Fruit fly (Drosophila melanogaster) whole organism, pupa: ENCODE measurements around the gene Hsp67Ba.

ENCODE experiments used
- CG12605 ChIP-seq: fragments of 200-800 bp; sonication (Bioruptor generic); IDR thresholded peaks from 2 replicates; pipeline ENCODE4 v1.3.6; 2022; ENCODE audit warnings: missing biosample characterization, missing genetic modification characterization
- CG13204 ChIP-seq: fragments of 200-800 bp; sonication (Bioruptor generic); optimal IDR thresholded peaks from 2 replicates; lab custom pipeline; 2018; ENCODE audit warnings: missing biosample characterization, mild to moderate bottlenecking, missing genetic modification characterization, moderate library complexity
- CG14655 ChIP-seq: fragments of 200-800 bp; sonication (Bioruptor generic); optimal IDR thresholded peaks from 3 replicates; lab custom pipeline; 2017; ENCODE audit warnings: mild to moderate bottlenecking, missing biosample characterization, missing genetic modification reagents, missing genetic modification characterization
- CG15710 ChIP-seq: fragments of 200-800 bp; sonication (Bioruptor generic); optimal IDR thresholded peaks from 2 replicates; lab custom pipeline; 2018; ENCODE audit warnings: missing biosample characterization, mild to moderate bottlenecking, missing genetic modification characterization, moderate library complexity
- CG17806 ChIP-seq: fragments of 200-800 bp; sonication (Bioruptor generic); optimal IDR thresholded peaks from 2 replicates; lab custom pipeline; 2018; ENCODE audit warnings: missing biosample characterization, mild to moderate bottlenecking, missing genetic modification characterization, moderate library complexity
- CG32121 ChIP-seq: fragments of 200-800 bp; sonication (Bioruptor generic); IDR thresholded peaks from 2 replicates; pipeline ENCODE4 v1.3.6; 2022; ENCODE audit warnings: missing biosample characterization, missing genetic modification characterization
- CG34367 ChIP-seq: fragments of 200-800 bp; sonication (Bioruptor generic); optimal IDR thresholded peaks from 2 replicates; lab custom pipeline; 2018; ENCODE audit warnings: missing biosample characterization, mild to moderate bottlenecking, missing genetic modification characterization
- CG8159 ChIP-seq: fragments of 200-800 bp; sonication (Bioruptor generic); optimal IDR thresholded peaks from 3 replicates; lab custom pipeline; 2018; ENCODE audit warnings: missing biosample characterization, mild to moderate bottlenecking, missing genetic modification characterization, moderate library complexity
- CG8301 ChIP-seq: fragments of 200-800 bp; sonication (Bioruptor generic); optimal IDR thresholded peaks from 2 replicates; lab custom pipeline; 2018; ENCODE audit warnings: missing biosample characterization, mild to moderate bottlenecking, missing genetic modification characterization
- D1 ChIP-seq: fragments of 200-800 bp; sonication (Bioruptor generic); optimal IDR thresholded peaks from 2 replicates; lab custom pipeline; 2018; ENCODE audit warnings: missing biosample characterization, mild to moderate bottlenecking, missing genetic modification characterization, moderate library complexity
- EcR ChIP-seq: fragments of 200-800 bp; sonication (Bioruptor generic); optimal IDR thresholded peaks from 3 replicates; lab custom pipeline; 2019; ENCODE audit warnings: missing biosample characterization, missing genetic modification characterization, mild to moderate bottlenecking, moderate library complexity, missing genetic modification reagents
- Pif1B ChIP-seq: fragments of 200-800 bp; sonication (Bioruptor generic); optimal IDR thresholded peaks from 3 replicates; lab custom pipeline; 2016; ENCODE audit warnings: missing biosample characterization, missing genetic modification characterization
- gl ChIP-seq: fragments of 200-800 bp; sonication (Bioruptor generic); optimal IDR thresholded peaks from 2 replicates; lab custom pipeline; 2018; ENCODE audit warnings: missing biosample characterization, mild to moderate bottlenecking, missing genetic modification characterization
- rn ChIP-seq: fragments of 200-800 bp; sonication (Bioruptor generic); IDR thresholded peaks from 2 replicates; pipeline ENCODE4 v1.3.6; 2022; ENCODE audit warnings: missing biosample characterization, missing genetic modification characterization

dm6 chr3L:9381602-9382001 lies 2.3 kb upstream of the Hsp67Ba start, which contains the start of gene Hsp23:
- peak; percentile 16 for TF ChIP-seq gl (tag; lab: Kevin White, UChicago)
- TF ChIP-seq CG8301 (tag; lab: Kevin White, UChicago) = peak; percentile 5
- TF ChIP-seq CG14655 (GFP tag; lab: Kevin White, UChicago) = peak; percentile 24
- TF ChIP-seq Pif1B (GFP tag; lab: Kevin White, UChicago) = peak; percentile 35
- no peak for TF ChIP-seq CG8159 (tag; lab: Kevin White, UChicago)
- peak; percentile 80 for TF ChIP-seq EcR
- peak; percentile 56; the same call in 1 of the 2 replicates for TF ChIP-seq CG32121
- no peak for TF ChIP-seq CG17806 (tag; lab: Kevin White, UChicago)
- peak; percentile 9 for TF ChIP-seq CG34367 (tag; lab: Kevin White, UChicago)
- peak; percentile 59 for TF ChIP-seq CG12605 (GFP tag; lab: Robert Waterston, UW)
- no peak for TF ChIP-seq D1
- TF ChIP-seq CG13204 (GFP tag; lab: Kevin White, UChicago) = peak; percentile 19
- no peak for TF ChIP-seq rn (GFP tag; lab: Robert Waterston, UW)
- TF ChIP-seq CG15710 (tag; lab: Kevin White, UChicago) = peak; percentile 6
